Worm (Caenorhabditis elegans) whole organism, L3 larva: ENCODE results near the gene srx-129.

Source experiments
- ama-1 ChIP-seq: fragments of 150-350 bp; optimal IDR thresholded peaks from 2 replicates; lab custom pipeline; 2018
- fkh-10 ChIP-seq: sonication (generic microtip); optimal IDR thresholded peaks from 2 replicates; lab custom pipeline; 2017; ENCODE audit warnings: missing biosample characterization, missing genetic modification reagents, missing genetic modification characterization
- jun-1 ChIP-seq: fragments of 150-350 bp; optimal IDR thresholded peaks from 2 replicates; lab custom pipeline; 2014; ENCODE audit warnings: missing biosample characterization, missing genetic modification reagents, missing genetic modification characterization
- lin-15B ChIP-seq: fragments of 150-350 bp; optimal IDR thresholded peaks from 2 replicates; lab custom pipeline; 2014; ENCODE audit warnings: missing biosample characterization, missing genetic modification characterization
- nhr-237 ChIP-seq: fragments of 150-350 bp; optimal IDR thresholded peaks from 2 replicates; lab custom pipeline; 2014; ENCODE audit warnings: missing biosample characterization, missing genetic modification characterization
- skn-1 ChIP-seq: fragments of 150-350 bp; optimal IDR thresholded peaks from 2 replicates; lab custom pipeline; 2014; ENCODE audit warnings: missing biosample characterization, missing genetic modification characterization
- tbx-2 ChIP-seq: sonication (generic microtip); optimal IDR thresholded peaks from 2 replicates; lab custom pipeline; 2016; ENCODE audit warnings: mild to moderate bottlenecking, missing genetic modification characterization, missing compliant biosample characterization

- peak; percentile 3 for TF ChIP-seq lin-15B (tag; lab: Kevin White, UChicago)
- peak; percentile 66 for TF ChIP-seq jun-1 (tag; lab: Kevin White, UChicago)
- no peak for TF ChIP-seq skn-1
- no peak for TF ChIP-seq fkh-10 (GFP tag; lab: Kevin White, UChicago)
- TF ChIP-seq ama-1 (lab: Kevin White, UChicago), result peak; percentile 29
- no peak for TF ChIP-seq tbx-2 (tag; lab: Kevin White, UChicago)
- TF ChIP-seq nhr-237 (tag; lab: Kevin White, UChicago), result no peak
Measured at ce11 chrV:13787225-13787898, 46.7 kb upstream of the srx-129 start, which contains the start of the genes F53C11.4 and F53C11.5.
